Worm (Caenorhabditis elegans): Measurements from ENCODE around the gene Y47D3A.32.

Gene Y47D3A.32

DNA sequence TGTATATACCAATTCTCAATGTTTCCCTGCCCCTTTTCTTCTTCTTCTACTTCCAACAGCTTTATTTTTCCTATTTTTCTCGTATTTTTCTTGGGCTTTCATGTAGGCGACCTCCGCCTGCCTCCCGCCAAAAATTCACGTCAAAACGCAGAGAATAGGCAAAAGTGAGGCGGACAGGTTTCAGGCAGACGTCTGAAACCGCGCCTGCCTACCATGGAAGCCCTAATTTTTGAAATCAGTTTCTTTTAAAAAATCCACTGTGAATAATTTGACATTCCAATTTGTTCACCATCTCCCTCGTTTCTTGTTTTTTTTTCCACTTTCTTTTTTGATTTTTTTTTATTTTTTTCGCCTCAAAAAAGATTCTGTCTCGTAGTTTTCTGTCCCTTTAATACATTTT lies 13.4 kb upstream of the Y47D3A.32 start:
- no peak for TF ChIP-seq unc-62 (GFP tag; optimal IDR thresholded peaks at IDR 0.05)

DNA sequence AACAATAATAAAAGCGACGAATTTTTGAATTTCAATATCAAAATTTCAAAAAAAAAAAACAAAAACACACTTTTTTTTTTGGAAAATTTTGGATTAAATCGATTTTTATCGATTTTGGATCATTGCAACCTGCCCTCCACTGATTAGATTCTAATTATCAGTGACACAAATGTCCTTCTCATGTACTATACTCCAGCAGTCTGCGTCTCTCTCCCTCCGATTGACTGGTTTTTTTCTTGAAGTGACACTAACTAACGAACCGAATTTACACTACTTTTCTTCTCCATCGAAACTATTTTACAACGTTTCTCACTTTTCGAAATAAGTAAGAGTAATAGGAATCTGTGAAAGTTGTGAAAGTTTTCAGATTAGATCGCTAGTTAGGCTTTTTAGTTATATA lies 11.4 kb upstream of the Y47D3A.32 start:
- TF ChIP-seq unc-62 (GFP tag; optimal IDR thresholded peaks at IDR 0.05) = no peak

DNA sequence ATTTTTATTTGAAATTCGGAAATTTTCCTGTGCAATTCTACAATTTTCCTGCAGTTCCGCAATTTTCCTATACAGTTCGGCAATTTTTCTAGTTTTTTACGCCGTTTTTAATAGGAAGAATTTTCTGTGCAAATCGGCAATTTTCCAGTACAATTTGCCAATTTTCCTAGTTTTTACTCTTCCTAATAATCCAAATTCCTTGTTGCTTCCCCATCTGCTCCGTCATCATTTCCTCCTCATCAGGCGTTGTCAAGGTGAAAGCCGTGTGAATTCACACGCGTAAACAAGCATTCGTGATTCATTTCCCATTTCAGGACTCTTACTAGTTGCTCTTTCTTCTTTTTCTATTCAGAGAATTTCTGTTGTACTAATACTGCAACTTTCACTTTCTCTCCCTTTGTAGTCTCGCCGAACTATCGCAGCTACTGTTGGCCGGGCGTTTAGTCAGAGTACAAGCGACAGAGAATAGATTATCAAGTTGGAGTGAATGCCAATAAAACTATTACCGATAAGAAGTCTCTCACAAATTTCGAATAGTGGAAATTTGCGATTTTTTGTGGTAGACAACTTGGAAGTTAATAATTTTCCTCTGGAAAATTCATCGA lies 10.5 kb upstream of the Y47D3A.32 start:
- no peak for TF ChIP-seq unc-62 (GFP tag; optimal IDR thresholded peaks at IDR 0.05)

DNA sequence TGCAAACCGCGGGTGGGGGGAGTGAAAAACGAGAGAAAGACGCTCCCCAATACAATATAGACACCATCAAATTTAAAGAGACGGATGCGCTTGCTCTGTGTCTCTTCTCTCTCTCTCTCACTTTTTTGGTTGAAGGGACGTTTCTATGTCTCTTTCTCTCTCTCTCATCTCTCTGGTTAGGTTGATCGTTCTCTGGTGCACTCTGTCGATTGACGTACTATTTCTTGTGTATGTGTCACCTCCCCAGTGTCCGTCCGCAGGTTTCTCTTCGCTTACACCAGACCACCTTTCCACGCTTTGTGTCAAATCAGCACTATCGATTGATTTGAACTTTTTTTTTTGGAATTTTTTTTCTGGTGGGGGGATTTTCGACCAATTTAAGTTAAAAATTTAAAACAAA lies 8.8 kb upstream of the Y47D3A.32 start:
- TF ChIP-seq unc-62 (GFP tag; optimal IDR thresholded peaks at IDR 0.05) = no peak

DNA sequence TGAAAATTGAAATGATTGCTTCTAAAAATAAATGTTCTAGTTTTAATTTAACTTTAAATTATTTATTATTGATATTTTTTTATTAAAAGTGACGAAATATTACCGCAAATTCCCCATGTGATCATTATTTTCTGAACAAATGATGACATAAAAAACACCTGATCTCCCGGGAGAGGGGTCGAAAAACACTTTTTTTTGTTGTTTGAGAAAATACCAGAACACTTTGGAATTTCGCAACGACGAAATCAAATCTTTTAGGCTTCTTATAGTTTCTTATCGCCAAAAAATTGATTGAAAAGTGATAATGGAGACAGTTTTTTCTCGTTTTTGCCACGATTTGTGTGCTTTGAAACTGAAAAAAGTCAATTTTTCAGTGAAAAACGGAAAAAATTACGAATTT lies 7.9 kb upstream of the Y47D3A.32 start:
- no peak for TF ChIP-seq unc-62 (GFP tag; optimal IDR thresholded peaks at IDR 0.05)

DNA sequence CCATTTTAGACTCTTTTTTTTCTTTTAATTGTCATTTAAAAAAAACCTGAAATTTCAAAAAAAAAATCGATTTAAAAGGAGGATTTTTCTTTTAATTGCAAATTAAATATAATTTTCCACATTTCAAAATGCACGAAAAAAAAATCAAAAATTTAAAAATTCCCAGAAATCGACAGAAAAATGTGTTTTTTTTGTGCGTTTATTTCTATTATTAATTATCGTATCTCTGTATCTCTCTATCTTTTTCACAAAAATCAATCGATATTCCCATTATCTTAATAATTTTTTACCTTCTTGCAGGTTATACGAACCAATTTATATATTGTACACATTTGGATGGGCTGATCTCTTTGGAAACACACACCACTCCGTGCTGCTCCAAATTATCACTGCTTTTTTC lies 7.4 kb upstream of the Y47D3A.32 start, which contains the start of gene rsks-1:
rsks-1 (plus strand) TSS at position 301 of the 400 bp plus-strand sequence.
- no peak for TF ChIP-seq unc-62 (GFP tag; optimal IDR thresholded peaks at IDR 0.05)

DNA sequence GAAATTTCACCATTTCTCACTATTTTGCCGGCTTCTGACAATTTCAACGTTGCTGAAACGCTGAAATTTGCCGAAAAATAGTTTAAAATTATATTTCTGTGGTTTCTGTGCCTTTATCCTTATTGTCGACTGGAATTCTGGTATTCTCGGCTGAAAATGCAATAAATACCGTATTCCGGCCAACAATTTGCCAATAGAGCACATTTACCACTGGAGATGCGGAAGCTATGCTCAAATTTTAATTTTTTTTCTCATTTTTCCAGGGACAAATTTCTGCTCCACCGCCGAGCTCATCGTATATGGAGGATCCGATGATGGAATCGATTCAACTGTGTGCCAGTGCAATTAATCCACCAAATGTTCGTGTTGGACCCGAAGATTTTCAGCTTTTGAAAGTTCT lies 5.6 kb upstream of the Y47D3A.32 start:
- no peak for TF ChIP-seq unc-62 (GFP tag; optimal IDR thresholded peaks at IDR 0.05)

DNA sequence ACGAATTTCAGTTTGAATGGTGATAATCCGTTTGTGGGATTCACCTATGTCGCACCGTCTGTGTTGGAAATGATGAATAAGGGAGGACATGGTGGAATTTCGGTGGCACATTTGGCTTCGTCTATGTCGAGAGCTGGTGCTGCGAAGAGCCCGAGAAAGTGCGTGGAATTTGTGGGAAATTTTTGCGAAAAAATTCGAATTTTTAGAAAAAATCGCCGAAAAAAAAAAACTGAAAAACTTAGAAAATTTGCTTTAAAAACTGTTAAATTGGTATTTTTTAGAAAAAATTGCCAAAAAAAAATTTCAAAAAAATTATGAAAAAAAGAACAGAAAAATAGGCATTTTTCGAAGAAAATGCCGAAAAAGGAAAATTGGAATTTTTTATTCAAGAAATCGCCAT lies 3.3 kb upstream of the Y47D3A.32 start:
- no peak for TF ChIP-seq unc-62 (GFP tag; optimal IDR thresholded peaks at IDR 0.05)

DNA sequence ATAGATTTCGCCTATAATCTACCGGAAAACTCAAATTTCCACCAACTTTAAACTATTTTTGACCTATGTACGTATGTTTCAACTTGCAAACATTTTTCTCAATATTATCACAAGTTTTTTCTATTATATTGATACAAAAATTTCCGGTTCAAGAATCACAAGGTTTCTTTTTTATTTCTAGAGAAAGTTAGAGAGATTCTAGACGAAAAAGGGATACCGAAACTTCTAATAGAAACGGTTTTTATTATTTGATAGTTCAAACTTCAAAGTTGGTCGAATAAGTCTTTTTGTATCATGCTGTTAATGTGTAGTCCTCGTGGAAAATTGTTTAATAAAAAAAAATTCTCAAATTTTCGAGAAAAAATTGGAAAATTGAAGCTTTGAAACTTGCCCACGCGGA lies 2.9 kb downstream of the Y47D3A.32 start:
- TF ChIP-seq unc-62 (GFP tag; optimal IDR thresholded peaks at IDR 0.05) = no peak

DNA sequence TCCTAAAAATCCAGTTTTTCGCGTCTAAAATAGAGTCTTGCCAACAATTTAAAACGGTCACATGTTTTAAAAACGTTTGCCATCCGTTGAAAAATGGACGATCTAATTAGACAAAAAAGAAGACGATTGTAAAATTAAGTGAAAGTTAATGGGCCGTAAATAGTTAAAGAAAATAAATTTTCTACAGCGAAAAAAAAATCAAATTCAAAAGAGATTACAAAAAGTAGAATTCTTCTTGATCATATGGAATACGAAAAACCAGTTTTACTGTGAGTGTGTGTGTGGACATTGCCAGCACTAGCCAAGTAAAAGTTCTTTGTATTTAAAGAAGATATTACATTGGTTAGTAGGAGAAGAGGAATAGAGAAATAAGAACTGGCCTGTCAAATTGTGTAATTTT lies 9.9 kb downstream of the Y47D3A.32 start:
- no peak for TF ChIP-seq unc-62 (GFP tag; optimal IDR thresholded peaks at IDR 0.05)

DNA sequence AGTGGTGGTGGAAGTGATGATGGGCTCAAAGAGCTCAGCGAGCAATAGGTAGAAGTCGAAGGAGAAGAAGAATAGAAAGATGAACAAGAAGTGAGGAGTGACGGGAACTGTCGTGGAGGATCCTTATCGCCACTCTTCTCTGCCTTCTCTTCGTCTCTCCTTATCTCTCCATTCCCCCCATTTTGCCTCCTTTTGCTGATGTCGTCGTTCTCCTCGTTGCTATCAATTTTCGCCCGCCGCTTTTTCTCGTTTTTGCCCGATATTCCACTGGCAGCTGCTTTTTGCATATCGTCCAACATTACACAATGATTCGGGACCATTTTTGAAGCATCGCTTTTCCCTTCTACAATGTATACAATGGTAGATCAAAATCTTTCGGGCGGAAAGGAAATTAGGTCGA lies 15.2 kb downstream of the Y47D3A.32 start:
- no peak for TF ChIP-seq unc-62 (GFP tag; optimal IDR thresholded peaks at IDR 0.05)

DNA sequence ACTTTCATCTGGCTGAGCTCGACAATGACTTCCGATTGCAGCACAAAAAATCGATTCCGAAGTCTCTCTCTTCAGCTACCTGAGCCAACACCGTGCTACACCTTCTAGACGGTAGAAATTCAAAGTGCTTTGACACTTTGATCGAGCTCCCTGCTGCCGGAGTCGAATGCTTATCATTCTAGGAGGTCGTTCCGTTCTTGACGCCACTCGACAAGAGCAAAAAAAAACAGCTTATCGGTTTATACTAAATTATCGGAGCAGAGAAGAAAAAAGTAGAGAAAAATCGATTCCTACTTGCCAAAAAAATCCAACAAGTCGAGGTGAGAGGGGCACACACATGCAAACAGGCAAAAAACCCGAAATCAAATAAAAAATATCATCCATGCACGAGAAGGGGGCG lies 16.3 kb downstream of the Y47D3A.32 start:
- TF ChIP-seq unc-62 (GFP tag; optimal IDR thresholded peaks at IDR 0.05) = no peak

DNA sequence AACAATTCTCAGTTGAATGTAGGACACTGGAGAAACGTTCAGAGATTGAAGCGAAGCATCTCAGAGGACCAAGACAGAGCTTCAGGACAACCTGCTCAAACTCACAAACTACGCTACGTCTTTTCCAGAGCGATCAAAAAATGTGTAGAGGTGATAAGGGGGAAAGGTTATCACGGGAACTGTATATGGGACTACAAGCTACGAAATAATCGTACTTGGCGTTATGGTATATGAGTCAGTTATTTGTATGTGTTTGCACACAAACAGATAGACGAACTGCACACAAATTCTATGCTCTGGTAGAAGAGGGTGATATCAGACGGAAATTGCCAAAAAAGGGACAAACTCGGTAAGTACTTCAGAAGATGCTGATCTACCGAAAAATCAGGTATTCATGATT lies 17.0 kb downstream of the Y47D3A.32 start:
- TF ChIP-seq unc-62 (GFP tag; optimal IDR thresholded peaks at IDR 0.05) = no peak

DNA sequence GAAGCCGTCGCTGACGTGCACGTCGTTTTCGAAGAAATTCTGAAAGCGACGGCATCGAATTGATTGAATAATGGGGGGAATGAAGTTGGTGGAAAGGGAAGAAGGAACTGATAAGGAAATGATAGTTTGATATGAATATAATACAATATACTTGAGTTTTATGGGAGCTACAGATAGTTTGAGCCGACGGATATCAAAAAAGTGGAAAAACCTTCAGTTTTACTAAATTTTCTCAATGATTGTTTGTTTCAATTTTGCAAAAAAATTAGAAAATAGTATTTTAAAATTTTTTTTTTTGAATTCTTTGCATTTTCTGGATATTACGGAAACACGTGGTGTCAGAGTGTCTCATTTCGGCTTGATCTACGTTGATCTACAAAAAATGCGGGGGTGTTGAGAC lies 18.6 kb downstream of the Y47D3A.32 start, which contains the start of gene obr-1:
obr-1 (minus strand) TSS at position 101 of the 400 bp plus-strand sequence.
- no peak for TF ChIP-seq unc-62 (GFP tag; optimal IDR thresholded peaks at IDR 0.05)

DNA sequence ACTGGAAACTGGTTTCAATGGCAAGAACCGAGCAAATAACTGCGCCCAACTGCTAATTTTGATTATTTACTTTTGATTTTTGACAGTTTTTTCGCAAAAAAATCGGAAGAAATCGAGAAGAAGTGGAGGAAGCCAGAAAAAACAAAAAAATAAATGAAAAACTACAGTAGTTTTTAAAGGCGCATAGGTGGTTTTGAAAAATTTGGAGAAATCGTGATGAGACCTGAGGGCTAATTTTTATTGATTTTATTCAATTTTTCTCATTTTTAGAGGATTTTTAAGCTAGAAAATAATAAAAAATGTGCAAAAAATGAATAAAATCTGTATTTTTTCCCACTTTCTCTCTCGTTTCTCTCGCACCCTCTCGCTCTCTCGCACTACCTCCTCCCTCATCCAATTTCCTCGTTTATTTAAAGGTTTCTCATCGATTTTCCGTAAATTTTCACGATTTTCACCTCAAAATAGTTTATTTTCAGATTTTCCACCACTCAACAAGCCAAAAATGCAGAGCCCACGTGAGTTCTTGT lies 22.5 kb downstream of the Y47D3A.32 start, which contains the start of gene Y47D3A.20:
Y47D3A.20 (plus strand) TSS at position 477 of the 527 bp plus-strand sequence.
- TF ChIP-seq unc-62 (GFP tag; optimal IDR thresholded peaks at IDR 0.05) = no peak

DNA sequence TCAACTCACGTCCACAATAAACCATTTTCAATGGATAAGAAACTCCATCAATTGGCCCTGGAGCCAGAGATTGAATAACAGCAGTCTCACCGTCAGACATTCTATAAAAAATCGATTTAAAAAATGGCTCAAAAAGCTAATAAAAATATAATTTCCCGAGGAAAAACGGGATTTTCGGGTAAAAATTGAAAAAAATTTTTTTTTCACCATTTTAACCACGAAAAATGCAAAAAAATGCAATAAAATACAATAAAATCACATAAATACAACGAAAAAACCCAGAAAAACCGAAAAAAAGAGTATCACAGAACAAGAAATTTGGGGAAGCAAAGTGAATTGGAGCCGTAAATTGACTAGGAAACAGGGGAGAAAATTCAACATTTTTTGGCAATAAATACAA lies 26.6 kb downstream of the Y47D3A.32 start, which contains the start of gene Y47D3A.21:
Y47D3A.21 (minus strand) TSS at position 101 of the 400 bp plus-strand sequence.
- TF ChIP-seq unc-62 (GFP tag; optimal IDR thresholded peaks at IDR 0.05) = no peak

DNA sequence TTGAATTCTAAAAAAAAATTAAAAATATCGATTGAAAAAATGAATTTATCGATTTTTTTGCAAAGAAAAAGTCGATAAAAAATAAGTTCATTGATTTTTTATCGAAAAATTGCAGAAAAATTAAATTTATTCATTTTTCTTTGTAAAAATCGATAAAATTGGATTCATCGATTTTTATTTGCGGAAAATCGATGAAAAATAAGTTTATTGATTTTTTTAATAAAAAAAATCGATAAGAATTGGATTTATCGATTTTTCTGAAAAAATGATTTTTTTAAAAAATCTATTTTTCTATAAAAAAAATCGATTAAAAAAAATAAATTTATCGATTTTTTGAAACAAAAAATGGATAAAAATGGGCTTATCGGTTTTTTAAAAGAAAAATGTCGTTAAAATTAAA lies 27.8 kb downstream of the Y47D3A.32 start:
- no peak for TF ChIP-seq unc-62 (GFP tag; optimal IDR thresholded peaks at IDR 0.05)

DNA sequence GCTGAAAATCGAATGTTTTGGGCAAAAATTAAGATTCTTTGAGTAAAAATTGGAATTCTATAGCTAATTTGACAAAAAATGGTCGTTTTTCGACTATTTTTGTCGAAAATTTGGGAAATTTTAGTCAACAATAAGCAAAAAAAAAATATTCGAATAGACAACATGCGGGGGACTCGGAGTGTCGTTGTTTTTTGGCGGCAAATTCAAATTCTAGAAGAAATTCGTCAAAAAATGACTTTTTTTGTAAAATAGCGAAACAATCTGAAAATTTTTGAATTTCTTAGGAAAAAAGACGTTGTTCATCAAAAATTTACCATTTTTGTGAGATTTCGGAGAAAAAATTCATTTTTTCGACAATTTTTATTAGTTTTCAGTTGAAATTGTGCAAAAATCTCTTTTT lies 31.5 kb downstream of the Y47D3A.32 start:
- TF ChIP-seq unc-62 (GFP tag; optimal IDR thresholded peaks at IDR 0.05) = no peak

All from whole organism, dauer.